Fruit fly (Drosophila melanogaster) whole organism, embryonic: ENCODE results near the gene CG10132.

Experiments
- Asciz ChIP-seq: fragments of 200-800 bp; sonication (Bioruptor generic); optimal IDR thresholded peaks from 2 replicates; lab custom pipeline; 2017; ENCODE audit warnings: missing biosample characterization, mild to moderate bottlenecking, missing genetic modification characterization, missing genetic modification reagents
- CG1024 ChIP-seq: fragments of 200-800 bp; sonication (Bioruptor generic); IDR thresholded peaks from 2 replicates; pipeline ENCODE4 v1.3.6; 2022; ENCODE audit warnings: missing biosample characterization, missing genetic modification characterization
- CG10979 ChIP-seq: fragments of 200-800 bp; sonication (Bioruptor generic); optimal IDR thresholded peaks from 2 replicates; lab custom pipeline; 2018; ENCODE audit warnings: missing biosample characterization, mild to moderate bottlenecking, missing genetic modification characterization, moderate library complexity
- CG11247 ChIP-seq: fragments of 200-800 bp; sonication (Bioruptor generic); IDR thresholded peaks from 2 replicates; pipeline ENCODE4 v1.3.6; 2022; ENCODE audit warnings: missing biosample characterization, missing genetic modification characterization
- CG12219 ChIP-seq: fragments of 200-800 bp; sonication (Bioruptor generic); optimal IDR thresholded peaks from 3 replicates; lab custom pipeline; 2018; ENCODE audit warnings: missing biosample characterization, mild to moderate bottlenecking, missing genetic modification characterization
- CG14860 ChIP-seq: fragments of 200-800 bp; sonication (Bioruptor generic); IDR thresholded peaks from 3 replicates; pipeline ENCODE4 v1.3.6; 2022; ENCODE audit warnings: missing biosample characterization, missing genetic modification characterization; ENCODE audit not compliant: partially characterized antibody
- CG16813 ChIP-seq: fragments of 200-800 bp; sonication (Bioruptor generic); IDR thresholded peaks from 3 replicates; pipeline ENCODE4 v1.3.6; 2022; ENCODE audit warnings: missing biosample characterization, missing genetic modification characterization; ENCODE audit not compliant: partially characterized antibody
- CG2116 ChIP-seq: fragments of 200-800 bp; sonication (Bioruptor generic); optimal IDR thresholded peaks from 3 replicates; lab custom pipeline; 2018; ENCODE audit warnings: missing biosample characterization, mild to moderate bottlenecking, missing genetic modification characterization
- CG30431 ChIP-seq: fragments of 200-800 bp; sonication (Bioruptor generic); optimal IDR thresholded peaks from 2 replicates; lab custom pipeline; 2017; ENCODE audit warnings: missing biosample characterization, missing genetic modification characterization
- CG31365 ChIP-seq: fragments of 200-800 bp; sonication (Bioruptor generic); optimal IDR thresholded peaks from 2 replicates; lab custom pipeline; 2018; ENCODE audit warnings: missing biosample characterization, mild to moderate bottlenecking, missing genetic modification characterization
- CG3726 ChIP-seq: fragments of 200-800 bp; sonication (Bioruptor generic); IDR thresholded peaks from 3 replicates; pipeline ENCODE4, ENCODE4 v1.3.6; 2022; ENCODE audit warnings: missing biosample characterization, missing genetic modification characterization
- CG6272 ChIP-seq: fragments of 200-800 bp; sonication (Bioruptor generic); IDR thresholded peaks from 2 replicates; pipeline ENCODE4 v1.3.6; 2022; ENCODE audit warnings: missing biosample characterization, missing genetic modification characterization
- CG6791 ChIP-seq: fragments of 200-800 bp; sonication (Bioruptor generic); IDR thresholded peaks from 3 replicates; pipeline ENCODE4 v1.3.6; 2022; ENCODE audit warnings: missing biosample characterization, missing genetic modification characterization; ENCODE audit not compliant: partially characterized antibody
- CG7839 ChIP-seq: fragments of 200-800 bp; sonication (Bioruptor generic); optimal IDR thresholded peaks from 3 replicates; lab custom pipeline; 2018; ENCODE audit warnings: missing biosample characterization, mild to moderate bottlenecking, missing genetic modification characterization, moderate library complexity
- CG8924 ChIP-seq: fragments of 200-800 bp; optimal IDR thresholded peaks from 3 replicates; lab custom pipeline; 2019; ENCODE audit warnings: missing biosample characterization, mild to moderate bottlenecking, missing genetic modification characterization, moderate library complexity
- CG9797 ChIP-seq: fragments of 200-800 bp; sonication (Bioruptor generic); optimal IDR thresholded peaks from 3 replicates; lab custom pipeline; 2018; ENCODE audit warnings: missing biosample characterization, mild to moderate bottlenecking, missing genetic modification characterization
- CTCF ChIP-seq: fragments of 200-800 bp; sonication (Bioruptor generic); optimal IDR thresholded peaks from 2 replicates; lab custom pipeline; 2017; ENCODE audit warnings: missing biosample characterization, mild to moderate bottlenecking, missing genetic modification characterization, moderate library complexity
- D19A ChIP-seq: fragments of 200-800 bp; optimal IDR thresholded peaks from 3 replicates; lab custom pipeline; 2019; ENCODE audit warnings: missing biosample characterization, mild to moderate bottlenecking, missing genetic modification characterization, moderate library complexity
- Dbx ChIP-seq: fragments of 200-800 bp; sonication (Bioruptor generic); IDR thresholded peaks from 3 replicates; pipeline ENCODE4 v1.3.6; 2022; ENCODE audit warnings: missing biosample characterization, missing genetic modification characterization
- ERR ChIP-seq: fragments of 200-800 bp; sonication (Bioruptor generic); optimal IDR thresholded peaks from 2 replicates; lab custom pipeline; 2016; ENCODE audit warnings: missing biosample characterization, missing genetic modification characterization
- Eip74EF ChIP-seq, 2 experiments: fragments of 200-800 bp in 1 of 2; fragments of >200 bp in 1 of 2; sonication (Bioruptor generic) in 1 of 2; optimal IDR thresholded peaks; 2 replicates each; lab custom pipeline; 2017 to 2019; ENCODE audit warnings: missing biosample characterization in 2 of 2, missing genetic modification characterization in 2 of 2, mild to moderate bottlenecking in 1 of 2, moderate library complexity in 1 of 2
- GATAe ChIP-seq: fragments of 200-800 bp; sonication (Bioruptor generic); conservative IDR thresholded peaks from 2 replicates; pipeline ENCODE4 v1.3.6; 2022; ENCODE audit warnings: missing biosample characterization, missing genetic modification characterization
- Hand ChIP-seq: fragments of 200-800 bp; sonication (Bioruptor generic); optimal IDR thresholded peaks from 2 replicates; lab custom pipeline; 2017; ENCODE audit warnings: mild to moderate bottlenecking, missing biosample characterization, missing genetic modification reagents, missing genetic modification characterization
- Hey ChIP-seq: fragments of 200-800 bp; sonication (Bioruptor generic); optimal IDR thresholded peaks from 3 replicates; lab custom pipeline; 2018; ENCODE audit warnings: missing biosample characterization, mild to moderate bottlenecking, missing genetic modification characterization
- Hr39 ChIP-seq: fragments of >200 bp; optimal IDR thresholded peaks from 2 replicates; lab custom pipeline; 2017
- Mrtf ChIP-seq: fragments of 200-800 bp; sonication (Bioruptor generic); IDR thresholded peaks from 3 replicates; pipeline ENCODE4 v1.3.6; 2022; ENCODE audit warnings: missing biosample characterization, missing genetic modification characterization
- Opbp ChIP-seq: fragments of 200-800 bp; sonication (Bioruptor generic); IDR thresholded peaks from 3 replicates; pipeline ENCODE4 v1.3.6; 2022; ENCODE audit warnings: missing biosample characterization, missing genetic modification characterization; ENCODE audit not compliant: partially characterized antibody
- abd-A ChIP-seq: fragments of 200-800 bp; sonication (Bioruptor generic); optimal IDR thresholded peaks from 3 replicates; lab custom pipeline; 2019; ENCODE audit warnings: missing biosample characterization, mild to moderate bottlenecking, missing genetic modification characterization, moderate library complexity
- al ChIP-seq: fragments of 200-800 bp; sonication (Bioruptor generic); IDR thresholded peaks from 2 replicates; pipeline ENCODE4 v1.3.6; 2022; ENCODE audit warnings: missing biosample characterization, missing genetic modification characterization
- aop ChIP-seq: fragments of 200-800 bp; sonication (Bioruptor generic); IDR thresholded peaks from 2 replicates; pipeline ENCODE4 v1.3.6; 2022; ENCODE audit warnings: missing biosample characterization, missing genetic modification characterization
- az2 ChIP-seq: fragments of 200-800 bp; sonication (Bioruptor generic); optimal IDR thresholded peaks from 3 replicates; lab custom pipeline; 2016; ENCODE audit warnings: missing biosample characterization, missing genetic modification characterization
- bbx ChIP-seq: fragments of 200-800 bp; sonication (Bioruptor generic); IDR thresholded peaks from 2 replicates; pipeline ENCODE4 v1.3.6; 2022; ENCODE audit warnings: missing biosample characterization, missing genetic modification characterization; ENCODE audit not compliant: partially characterized antibody
- bsh ChIP-seq, 2 experiments: fragments of 200-800 bp; sonication (Bioruptor generic); optimal IDR thresholded peaks; 2 replicates each; lab custom pipeline; 2017 to 2018; ENCODE audit warnings: mild to moderate bottlenecking in 2 of 2, missing biosample characterization in 2 of 2, missing genetic modification characterization in 2 of 2, moderate library complexity in 1 of 2
- chinmo ChIP-seq: fragments of 200-800 bp; sonication (Bioruptor generic); IDR thresholded peaks from 4 replicates; pipeline ENCODE4 v1.3.6; 2022; ENCODE audit warnings: missing biosample characterization, missing genetic modification characterization; ENCODE audit not compliant: partially characterized antibody
- dmrt11E ChIP-seq: fragments of 200-800 bp; sonication (Bioruptor generic); optimal IDR thresholded peaks from 3 replicates; lab custom pipeline; 2018; ENCODE audit warnings: missing biosample characterization, mild to moderate bottlenecking, missing genetic modification characterization, moderate library complexity
- nerfin-2 ChIP-seq: fragments of 200-800 bp; sonication (Bioruptor generic); IDR thresholded peaks from 2 replicates; pipeline ENCODE4 v1.3.6; 2022; ENCODE audit warnings: missing biosample characterization, missing genetic modification characterization; ENCODE audit not compliant: partially characterized antibody
- pho ChIP-seq: fragments of 200-800 bp; sonication (Bioruptor generic); optimal IDR thresholded peaks from 2 replicates; lab custom pipeline; 2016; ENCODE audit warnings: missing biosample characterization, missing genetic modification characterization
- pros ChIP-seq: fragments of 200-800 bp; sonication (Bioruptor generic); optimal IDR thresholded peaks from 3 replicates; lab custom pipeline; 2019; ENCODE audit warnings: missing biosample characterization, mild to moderate bottlenecking, missing genetic modification characterization, moderate library complexity
- row ChIP-seq: fragments of 200-800 bp; sonication (Bioruptor generic); IDR thresholded peaks from 3 replicates; pipeline ENCODE4 v1.3.6; 2022; ENCODE audit warnings: missing biosample characterization, missing genetic modification characterization
- run ChIP-seq: fragments of 200-800 bp; sonication (Bioruptor generic); optimal IDR thresholded peaks from 3 replicates; lab custom pipeline; 2018; ENCODE audit warnings: missing biosample characterization, mild to moderate bottlenecking, missing genetic modification characterization
- sc ChIP-seq, 3 experiments: fragments of >200 bp in 2 of 3; fragments of 200-800 bp in 1 of 3; sonication (Bioruptor generic) in 1 of 3; optimal IDR thresholded peaks; 2 replicates in 2 of 3; 3 replicates in 1 of 3; lab custom pipeline; 2017; ENCODE audit warnings: mild to moderate bottlenecking in 1 of 3, missing biosample characterization in 1 of 3, missing genetic modification characterization in 1 of 3, missing genetic modification reagents in 1 of 3
- sens ChIP-seq: fragments of 200-800 bp; sonication (Bioruptor generic); peaks from one replicate; lab custom pipeline; 2016; ENCODE audit warnings: missing biosample characterization, missing genetic modification characterization
- slp2 ChIP-seq: fragments of 200-800 bp; sonication (Bioruptor generic); optimal IDR thresholded peaks from 2 replicates; lab custom pipeline; 2016; ENCODE audit warnings: missing biosample characterization, missing genetic modification characterization
- sna ChIP-seq: fragments of 200-800 bp; sonication (Bioruptor generic); IDR thresholded peaks from 2 replicates; pipeline ENCODE4 v1.3.6; 2022; ENCODE audit warnings: missing biosample characterization, missing genetic modification characterization; ENCODE audit not compliant: partially characterized antibody
- unc-4 ChIP-seq: fragments of 200-800 bp; sonication (Bioruptor generic); IDR thresholded peaks from 2 replicates; pipeline ENCODE4 v1.3.6; 2022; ENCODE audit warnings: missing biosample characterization, missing genetic modification characterization; ENCODE audit not compliant: partially characterized antibody
- z ChIP-seq: fragments of 200-800 bp; sonication (Bioruptor generic); IDR thresholded peaks from 3 replicates; pipeline ENCODE4 v1.3.6; 2022; ENCODE audit warnings: missing biosample characterization, missing genetic modification characterization
- zen2 ChIP-seq: fragments of 200-800 bp; sonication (Bioruptor generic); IDR thresholded peaks from 3 replicates; pipeline ENCODE4 v1.3.6; 2022; ENCODE audit warnings: missing biosample characterization, missing genetic modification characterization; ENCODE audit not compliant: partially characterized antibody

Gene CG10132

DNA sequence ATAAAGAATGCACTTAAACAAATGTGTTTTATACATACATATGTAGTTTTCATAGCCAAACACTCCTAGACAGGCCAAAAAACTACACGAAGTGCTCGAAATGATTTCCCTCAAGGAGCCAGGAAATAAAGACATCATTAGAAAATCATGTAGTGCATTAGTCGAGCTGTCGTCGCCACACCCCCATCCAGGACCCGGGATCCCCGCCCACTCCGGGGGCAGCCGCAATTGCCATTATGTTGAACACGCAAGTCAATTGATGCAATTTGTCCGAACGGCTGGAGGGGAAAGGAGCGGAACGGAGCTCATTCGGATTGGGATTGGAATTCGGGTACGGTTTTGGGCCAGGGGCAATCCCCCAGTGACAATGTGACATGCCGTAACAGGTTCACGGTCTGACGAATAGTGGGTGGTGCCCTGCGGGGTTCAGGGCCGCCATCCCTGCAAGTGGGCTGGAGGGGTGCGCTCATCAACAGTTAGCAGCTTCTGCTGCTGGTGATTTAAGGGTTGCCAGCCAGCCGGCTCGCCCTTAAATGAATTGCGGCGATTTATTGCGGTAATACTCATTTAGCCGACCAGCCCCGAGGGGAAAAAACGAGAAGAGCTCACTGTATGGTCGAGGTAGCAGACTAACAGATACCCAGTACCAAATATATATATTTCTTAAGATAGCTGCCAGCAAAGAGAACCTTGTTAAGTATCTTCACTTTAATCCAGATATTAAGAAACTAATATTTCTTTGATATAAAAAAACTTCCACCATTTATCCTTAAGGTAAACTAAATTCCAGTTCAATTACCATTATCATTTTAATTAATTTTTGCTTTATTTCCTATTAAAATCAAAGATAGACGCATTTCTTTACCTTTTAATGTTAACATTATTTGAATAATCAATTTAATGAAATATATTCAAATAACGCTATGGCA is 38.0 kb upstream of the CG10132 start:
- TF ChIP-seq z (no peak), zen2 (GFP tag; lab: Robert Waterston, UW) (no peak), CG7839 (tag; lab: Kevin White, UChicago) (no peak), pho (no peak), sna (GFP tag; lab: Robert Waterston, UW) (0 out of 2 replicates have a peak, but pooled peaks have one; percentile 27), Hr39 (lab: Kevin White, UChicago) (peak; percentile 68), CG6791 (GFP tag; lab: Robert Waterston, UW) (peak; percentile 67), CG8924 (tag; lab: Kevin White, UChicago) (no peak), Opbp (0 out of 3 replicates have a peak, but pooled peaks have one; percentile 20), sc (optimal IDR thresholded peaks at IDR 0.05; lab: Kevin White, UChicago) (no peak), sc (GFP tag; optimal IDR thresholded peaks at IDR 0.05; lab: Kevin White, UChicago) (no peak), run (tag; lab: Kevin White, UChicago) (peak; percentile 30), pros (peak; percentile 26), bsh (GFP tag; optimal IDR thresholded peaks at IDR 0.05; lab: Kevin White, UChicago) (peak in 1 of 2 experiments; percentile 23), sens (GFP tag; lab: Kevin White, UChicago) (peak; percentile 67), unc-4 (no peak), GATAe (GFP tag; lab: Robert Waterston, UW) (no peak), Hey (tag; lab: Kevin White, UChicago) (peak; percentile 17), CG10979 (peak; percentile 8), Eip74EF (GFP tag; optimal IDR thresholded peaks at IDR 0.05; lab: Kevin White, UChicago) (no peak), CG3726 (no peak), CG2116 (no peak), dmrt11E (peak; percentile 15), abd-A (tag; lab: Kevin White, UChicago) (peak; percentile 43), chinmo (GFP tag; lab: Robert Waterston, UW) (0 out of 4 replicates have a peak, but pooled peaks have one; percentile 15), Hand (GFP tag; lab: Kevin White, UChicago) (no peak), nerfin-2 (GFP tag; lab: Robert Waterston, UW) (peak; percentile 43; the same call in 1 of the 2 replicates), CG11247 (GFP tag; lab: Robert Waterston, UW) (0 out of 2 replicates have a peak, but pooled peaks have one; percentile 35), bbx (GFP tag; lab: Robert Waterston, UW) (peak; percentile 23; the same call in 1 of the 2 replicates), CTCF (no peak), CG9797 (no peak), CG16813 (peak; percentile 41; the same call in 1 of the 3 replicates), CG12219 (GFP tag; lab: Kevin White, UChicago) (no peak), CG1024 (no peak), az2 (GFP tag; lab: Kevin White, UChicago) (no peak), Mrtf (GFP tag; lab: Robert Waterston, UW) (no peak), CG30431 (no peak), al (GFP tag; lab: Robert Waterston, UW) (no peak), CG14860 (GFP tag; lab: Robert Waterston, UW) (0 out of 3 replicates have a peak, but pooled peaks have one; percentile 32), aop (GFP tag; lab: Robert Waterston, UW) (no peak), row (GFP tag; lab: Robert Waterston, UW) (no peak), CG6272 (0 out of 2 replicates have a peak, but pooled peaks have one; percentile 28), D19A (tag; lab: Kevin White, UChicago) (peak; percentile 4), CG31365 (tag; lab: Kevin White, UChicago) (no peak), Asciz (GFP tag; lab: Kevin White, UChicago) (no peak), slp2 (no peak), Dbx (GFP tag; lab: Robert Waterston, UW) (no peak), ERR (no peak)
